Fruit fly (Drosophila melanogaster): ENCODE measurements around the gene Dci.

The Dci gene

dm6 chr3L:810038-810644 lies 41.0 kb upstream of the Dci start (continued):
- TF ChIP-seq stc (GFP tag; IDR thresholded peaks at IDR 0.05): no peak
- no peak for TF ChIP-seq HHEX (GFP tag; optimal IDR thresholded peaks at IDR 0.05)
- TF ChIP-seq Hr39 (optimal IDR thresholded peaks at IDR 0.05): no peak
- TF ChIP-seq gfzf (GFP tag; optimal IDR thresholded peaks at IDR 0.05): no peak
- TF ChIP-seq Xbp1 (GFP tag; optimal IDR thresholded peaks at IDR 0.05): peak; percentile 12
- TF ChIP-seq kah (GFP tag; optimal IDR thresholded peaks at IDR 0.05): no peak
- TF ChIP-seq hb (GFP tag; IDR thresholded peaks at IDR 0.05; ENCODE audit: partially characterized antibody): no peak
- no peak for TF ChIP-seq stwl (tag; optimal IDR thresholded peaks at IDR 0.05)
- TF ChIP-seq sens (GFP tag): peak; percentile 85
- no peak for TF ChIP-seq CG8765 (GFP tag; IDR thresholded peaks at IDR 0.05)
- TF ChIP-seq hkb (optimal IDR thresholded peaks at IDR 0.05): no peak
- TF ChIP-seq hkb (GFP tag; IDR thresholded peaks at IDR 0.05): no peak
- TF ChIP-seq dimm (GFP tag; IDR thresholded peaks at IDR 0.05): no peak
- TF ChIP-seq CG17186 (GFP tag; optimal IDR thresholded peaks at IDR 0.05): no peak
- TF ChIP-seq CG16863 (GFP tag; optimal IDR thresholded peaks at IDR 0.05): no peak
- TF ChIP-seq aop (GFP tag; IDR thresholded peaks at IDR 0.05): no peak
- no peak for TF ChIP-seq sisA (GFP tag; IDR thresholded peaks at IDR 0.05)
- no peak for TF ChIP-seq CG14050 (GFP tag; IDR thresholded peaks at IDR 0.05)
- TF ChIP-seq Gug (GFP tag; IDR thresholded peaks at IDR 0.05): no peak
- no peak for TF ChIP-seq CG31224 (GFP tag; IDR thresholded peaks at IDR 0.05)
- TF ChIP-seq Dek (tag; optimal IDR thresholded peaks at IDR 0.05): no peak
- TF ChIP-seq Camta (GFP tag; optimal IDR thresholded peaks at IDR 0.05): no peak
- no peak for TF ChIP-seq HLH4C (GFP tag; IDR thresholded peaks at IDR 0.05; ENCODE audit: partially characterized antibody)
- TF ChIP-seq ind (GFP tag; optimal IDR thresholded peaks at IDR 0.05): no peak
- no peak for TF ChIP-seq CG15514 (GFP tag; optimal IDR thresholded peaks at IDR 0.05)
- no peak for TF ChIP-seq jigr1 (GFP tag; IDR thresholded peaks at IDR 0.05)
- peak; percentile 12 for TF ChIP-seq az2 (GFP tag; optimal IDR thresholded peaks at IDR 0.05)
- TF ChIP-seq HmgZ (tag; optimal IDR thresholded peaks at IDR 0.05): no peak
- no peak for TF ChIP-seq ap (GFP tag; IDR thresholded peaks at IDR 0.05)
- TF ChIP-seq kay (GFP tag; optimal IDR thresholded peaks at IDR 0.05): no peak
- no peak for TF ChIP-seq gce (GFP tag; IDR thresholded peaks at IDR 0.05)
- no peak for TF ChIP-seq CG1832 (GFP tag; optimal IDR thresholded peaks at IDR 0.05)
- no peak for TF ChIP-seq CG18619 (GFP tag; optimal IDR thresholded peaks at IDR 0.05)
- TF ChIP-seq CG10274 (GFP tag; optimal IDR thresholded peaks at IDR 0.05): no peak
- peak; percentile 2 for TF ChIP-seq dmrt99B (tag; optimal IDR thresholded peaks at IDR 0.05)
- TF ChIP-seq CG6683 (GFP tag; optimal IDR thresholded peaks at IDR 0.05): no peak
- no peak for TF ChIP-seq her (GFP tag; optimal IDR thresholded peaks at IDR 0.05)
- TF ChIP-seq CG18599 (GFP tag; optimal IDR thresholded peaks at IDR 0.05): peak; percentile 30
- TF ChIP-seq Fer3 (tag; optimal IDR thresholded peaks at IDR 0.05): no peak
- no peak for TF ChIP-seq CG11695 (GFP tag; IDR thresholded peaks at IDR 0.05)
- no peak for TF ChIP-seq CG8281 (tag; optimal IDR thresholded peaks at IDR 0.05)
- TF ChIP-seq CG7963 (GFP tag; IDR thresholded peaks at IDR 0.05; ENCODE audit: partially characterized antibody): no peak
- TF ChIP-seq CG17328 (GFP tag; IDR thresholded peaks at IDR 0.05): peak; percentile 43
- TF ChIP-seq CG2678 (tag; optimal IDR thresholded peaks at IDR 0.05): peak; percentile 2
- no peak for TF ChIP-seq Nf-YC (tag; optimal IDR thresholded peaks at IDR 0.05)
- peak; percentile 20 for TF ChIP-seq CG11504 (tag; optimal IDR thresholded peaks at IDR 0.05)
- TF ChIP-seq tio (GFP tag; optimal IDR thresholded peaks at IDR 0.05): no peak
- TF ChIP-seq jumu (GFP tag; optimal IDR thresholded peaks at IDR 0.05): no peak
- TF ChIP-seq Bgb (GFP tag; IDR thresholded peaks at IDR 0.05; ENCODE audit: partially characterized antibody): no peak
- TF ChIP-seq CG10543 (GFP tag; optimal IDR thresholded peaks at IDR 0.05): no peak
- TF ChIP-seq CG1024 (GFP tag; IDR thresholded peaks at IDR 0.05): no peak
- TF ChIP-seq CG1602 (GFP tag; optimal IDR thresholded peaks at IDR 0.05): no peak

Measured in whole organism, embryonic.